Fruit fly (Drosophila melanogaster) whole organism, embryonic: ENCODE measurements around the gene Apoltp.

Source experiments
- Antp ChIP-seq: fragments of 200-800 bp; sonication (Bioruptor generic); optimal IDR thresholded peaks from 3 replicates; lab custom pipeline; 2016; ENCODE audit warnings: missing biosample characterization, missing genetic modification characterization
- Blimp-1 ChIP-seq: fragments of 200-800 bp; sonication (Bioruptor generic); optimal IDR thresholded peaks from 3 replicates; lab custom pipeline; 2018; ENCODE audit warnings: missing biosample characterization, missing genetic modification characterization, mild to moderate bottlenecking, moderate library complexity, missing genetic modification reagents
- CG13296 ChIP-seq: fragments of 200-800 bp; sonication (Bioruptor generic); optimal IDR thresholded peaks from 3 replicates; lab custom pipeline; 2018; ENCODE audit warnings: missing biosample characterization, mild to moderate bottlenecking, missing genetic modification characterization
- CG13424 ChIP-seq: fragments of 200-800 bp; sonication (Bioruptor generic); optimal IDR thresholded peaks from 2 replicates; lab custom pipeline; 2019; ENCODE audit warnings: missing biosample characterization, mild to moderate bottlenecking, missing genetic modification characterization, moderate library complexity
- CG15479 ChIP-seq: fragments of 200-800 bp; sonication (Bioruptor generic); optimal IDR thresholded peaks from 3 replicates; lab custom pipeline; 2019; ENCODE audit warnings: missing biosample characterization, mild to moderate bottlenecking, missing genetic modification characterization, moderate library complexity
- CG17829 ChIP-seq: fragments of 200-800 bp; optimal IDR thresholded peaks from 2 replicates; lab custom pipeline; 2019; ENCODE audit warnings: missing biosample characterization, mild to moderate bottlenecking, missing genetic modification characterization, moderate library complexity
- CG18262 ChIP-seq: fragments of 200-800 bp; optimal IDR thresholded peaks from 3 replicates; lab custom pipeline; 2019; ENCODE audit warnings: missing biosample characterization, mild to moderate bottlenecking, missing genetic modification characterization, moderate library complexity
- CG30431 ChIP-seq: fragments of 200-800 bp; sonication (Bioruptor generic); optimal IDR thresholded peaks from 2 replicates; lab custom pipeline; 2017; ENCODE audit warnings: missing biosample characterization, missing genetic modification characterization
- CG31365 ChIP-seq: fragments of 200-800 bp; sonication (Bioruptor generic); optimal IDR thresholded peaks from 2 replicates; lab custom pipeline; 2018; ENCODE audit warnings: missing biosample characterization, mild to moderate bottlenecking, missing genetic modification characterization
- CG33557 ChIP-seq: fragments of 200-800 bp; sonication (Bioruptor generic); optimal IDR thresholded peaks from 2 replicates; lab custom pipeline; 2019; ENCODE audit warnings: missing biosample characterization, mild to moderate bottlenecking, missing genetic modification characterization, moderate library complexity
- CG34422 ChIP-seq: fragments of 200-800 bp; sonication (Bioruptor generic); IDR thresholded peaks from 3 replicates; pipeline ENCODE4 v1.3.6; 2022; ENCODE audit warnings: missing biosample characterization, missing genetic modification characterization
- CG5245 ChIP-seq: fragments of 200-800 bp; sonication (Bioruptor generic); optimal IDR thresholded peaks from 3 replicates; lab custom pipeline; 2016; ENCODE audit warnings: missing biosample characterization, missing genetic modification characterization
- CG6254 ChIP-seq: fragments of 200-800 bp; sonication (Bioruptor generic); optimal IDR thresholded peaks from 3 replicates; lab custom pipeline; 2017; ENCODE audit warnings: mild to moderate bottlenecking, missing biosample characterization, missing genetic modification reagents, missing genetic modification characterization
- CG7839 ChIP-seq: fragments of 200-800 bp; sonication (Bioruptor generic); optimal IDR thresholded peaks from 3 replicates; lab custom pipeline; 2018; ENCODE audit warnings: missing biosample characterization, mild to moderate bottlenecking, missing genetic modification characterization, moderate library complexity
- CG8290 ChIP-seq, 3 experiments: fragments of 200-800 bp; sonication (Bioruptor generic); optimal IDR thresholded peaks; 2 replicates each; lab custom pipeline; 2016 to 2019; ENCODE audit warnings: missing biosample characterization in 3 of 3, missing genetic modification characterization in 3 of 3, mild to moderate bottlenecking in 2 of 3, moderate library complexity in 1 of 3
- CG9609 ChIP-seq: fragments of 200-800 bp; sonication (Bioruptor generic); optimal IDR thresholded peaks from 3 replicates; lab custom pipeline; 2016; ENCODE audit warnings: missing biosample characterization, missing genetic modification characterization
- CG9932 ChIP-seq: fragments of 200-800 bp; sonication (Bioruptor generic); IDR thresholded peaks from 2 replicates; pipeline ENCODE4 v1.3.6; 2022; ENCODE audit warnings: missing biosample characterization, missing genetic modification characterization
- CkIIα-i1 ChIP-seq: fragments of 200-800 bp; sonication (Bioruptor generic); IDR thresholded peaks from 2 replicates; pipeline ENCODE4 v1.3.6; 2022; ENCODE audit warnings: missing biosample characterization, missing genetic modification characterization
- CoRest ChIP-seq: fragments of 200-800 bp; sonication (Bioruptor generic); optimal IDR thresholded peaks from 3 replicates; lab custom pipeline; 2018; ENCODE audit warnings: missing biosample characterization, mild to moderate bottlenecking, missing genetic modification characterization, moderate library complexity
- D ChIP-seq, 2 experiments: fragments of 200-800 bp in 1 of 2; fragments of >200 bp in 1 of 2; sonication (Bioruptor generic) in 1 of 2; optimal IDR thresholded peaks; 2 replicates in 1 of 2; 3 replicates in 1 of 2; lab custom pipeline; 2017; ENCODE audit warnings: mild to moderate bottlenecking in 1 of 2, missing biosample characterization in 1 of 2, missing genetic modification characterization in 1 of 2, missing genetic modification reagents in 1 of 2
- D19A ChIP-seq: fragments of 200-800 bp; optimal IDR thresholded peaks from 3 replicates; lab custom pipeline; 2019; ENCODE audit warnings: missing biosample characterization, mild to moderate bottlenecking, missing genetic modification characterization, moderate library complexity
- E2f1 ChIP-seq: fragments of 200-800 bp; sonication (Bioruptor generic); IDR thresholded peaks from 2 replicates; pipeline ENCODE4 v1.3.6; 2022; ENCODE audit warnings: missing biosample characterization, missing genetic modification characterization
- HLH4C ChIP-seq: fragments of 200-800 bp; sonication (Bioruptor generic); IDR thresholded peaks from 3 replicates; pipeline ENCODE4 v1.3.6; 2022; ENCODE audit warnings: missing biosample characterization, missing genetic modification characterization; ENCODE audit not compliant: partially characterized antibody
- Neu2 ChIP-seq: fragments of 200-800 bp; sonication (Bioruptor generic); optimal IDR thresholded peaks from 3 replicates; lab custom pipeline; 2016; ENCODE audit warnings: missing biosample characterization, missing genetic modification characterization, borderline replicate concordance
- Nf-YB ChIP-seq: fragments of 200-800 bp; sonication (Bioruptor generic); optimal IDR thresholded peaks from 3 replicates; lab custom pipeline; 2019; ENCODE audit warnings: missing biosample characterization, mild to moderate bottlenecking, missing genetic modification characterization, moderate library complexity
- Spps ChIP-seq: fragments of 200-800 bp; sonication (Bioruptor generic); optimal IDR thresholded peaks from 2 replicates; lab custom pipeline; 2018; ENCODE audit warnings: missing biosample characterization, mild to moderate bottlenecking, missing genetic modification characterization
- bsh ChIP-seq, 2 experiments: fragments of 200-800 bp; sonication (Bioruptor generic); optimal IDR thresholded peaks; 2 replicates each; lab custom pipeline; 2017 to 2018; ENCODE audit warnings: mild to moderate bottlenecking in 2 of 2, missing biosample characterization in 2 of 2, missing genetic modification characterization in 2 of 2, moderate library complexity in 1 of 2
- ci ChIP-seq: fragments of 200-800 bp; sonication (Bioruptor generic); IDR thresholded peaks from 3 replicates; pipeline ENCODE4 v1.3.6; 2022; ENCODE audit warnings: missing biosample characterization, missing genetic modification characterization
- corto ChIP-seq: fragments of 200-800 bp; sonication (Bioruptor generic); optimal IDR thresholded peaks from 2 replicates; lab custom pipeline; 2016; ENCODE audit warnings: missing biosample characterization, mild to moderate bottlenecking, missing genetic modification characterization, moderate library complexity
- da ChIP-seq: fragments of 200-800 bp; sonication (Bioruptor generic); optimal IDR thresholded peaks from 2 replicates; lab custom pipeline; 2016; ENCODE audit warnings: missing biosample characterization, missing genetic modification characterization
- disco-r ChIP-seq: fragments of 200-800 bp; sonication (Bioruptor generic); optimal IDR thresholded peaks from 2 replicates; lab custom pipeline; 2016; ENCODE audit warnings: missing biosample characterization, missing genetic modification characterization
- dysf ChIP-seq: fragments of 200-800 bp; sonication (Bioruptor generic); IDR thresholded peaks from 3 replicates; pipeline ENCODE4 v1.3.6; 2022; ENCODE audit warnings: missing biosample characterization, missing genetic modification characterization
- eyg ChIP-seq: fragments of 200-800 bp; sonication (Bioruptor generic); optimal IDR thresholded peaks from 3 replicates; lab custom pipeline; 2016; ENCODE audit warnings: missing biosample characterization, missing genetic modification characterization
- grn ChIP-seq: fragments of 200-800 bp; sonication (Bioruptor generic); optimal IDR thresholded peaks from 3 replicates; lab custom pipeline; 2017; ENCODE audit warnings: missing biosample characterization, missing genetic modification characterization
- hbn ChIP-seq: fragments of 200-800 bp; sonication (Bioruptor generic); IDR thresholded peaks from 2 replicates; pipeline ENCODE4 v1.3.6; 2022; ENCODE audit warnings: missing biosample characterization, missing genetic modification characterization; ENCODE audit not compliant: partially characterized antibody
- insv ChIP-seq, 2 experiments: fragments of 200-800 bp; sonication (Bioruptor generic); optimal IDR thresholded peaks; 3 replicates each; lab custom pipeline; 2016 to 2018; ENCODE audit warnings: missing biosample characterization in 2 of 2, missing genetic modification characterization in 2 of 2
- ken ChIP-seq: fragments of 200-800 bp; sonication (Bioruptor generic); IDR thresholded peaks from 3 replicates; pipeline ENCODE4 v1.3.6; 2022; ENCODE audit warnings: missing biosample characterization, missing genetic modification characterization
- lov ChIP-seq, 2 experiments: fragments of 200-800 bp in 1 of 2; fragments of >200 bp in 1 of 2; sonication (Bioruptor generic) in 1 of 2; IDR thresholded peaks in 1 of 2; optimal IDR thresholded peaks in 1 of 2; 2 replicates in 1 of 2; 3 replicates in 1 of 2; pipeline versions ENCODE4 v1.3.6 to Lab custom; 2017 to 2022; ENCODE audit warnings: missing biosample characterization in 1 of 2, missing genetic modification characterization in 1 of 2
- pan ChIP-seq, 4 experiments: fragments of >200 bp in 3 of 4; fragments of 200-800 bp in 1 of 4; sonication (Bioruptor generic) in 1 of 4; optimal IDR thresholded peaks in 3 of 4; IDR thresholded peaks in 1 of 4; 2 replicates each; pipeline versions ENCODE4 v1.3.6 to Lab custom; 2017 to 2022; ENCODE audit warnings: missing biosample characterization in 2 of 4, missing genetic modification characterization in 2 of 4, mixed read lengths in 1 of 4
- pnt ChIP-seq: fragments of 200-800 bp; sonication (Bioruptor generic); optimal IDR thresholded peaks from 3 replicates; lab custom pipeline; 2016; ENCODE audit warnings: missing biosample characterization, missing genetic modification characterization
- prd ChIP-seq, 3 experiments: fragments of >200 bp in 2 of 3; fragments of 200-800 bp in 1 of 3; sonication (Bioruptor generic) in 1 of 3; optimal IDR thresholded peaks in 2 of 3; IDR thresholded peaks in 1 of 3; 2 replicates in 2 of 3; 3 replicates in 1 of 3; pipeline versions ENCODE4 v1.3.6 to Lab custom; 2017 to 2022; ENCODE audit warnings: missing biosample characterization in 1 of 3, missing genetic modification characterization in 1 of 3
- tio ChIP-seq: fragments of 200-800 bp; sonication (Bioruptor generic); optimal IDR thresholded peaks from 2 replicates; lab custom pipeline; 2017; ENCODE audit warnings: missing biosample characterization, missing genetic modification characterization, inconsistent platforms
- trem ChIP-seq: fragments of 200-800 bp; optimal IDR thresholded peaks from 3 replicates; lab custom pipeline; 2019; ENCODE audit warnings: missing biosample characterization, mild to moderate bottlenecking, missing genetic modification characterization, moderate library complexity
- twi ChIP-seq: fragments of 200-800 bp; optimal IDR thresholded peaks from 2 replicates; lab custom pipeline; 2019; ENCODE audit warnings: missing biosample characterization, mild to moderate bottlenecking, missing genetic modification characterization, moderate library complexity
- unpg ChIP-seq: fragments of 200-800 bp; sonication (Bioruptor generic); optimal IDR thresholded peaks from 3 replicates; lab custom pipeline; 2018; ENCODE audit warnings: missing biosample characterization, mild to moderate bottlenecking, missing genetic modification characterization, moderate library complexity
- wek ChIP-seq: fragments of 200-800 bp; sonication (Bioruptor generic); optimal IDR thresholded peaks from 3 replicates; lab custom pipeline; 2018; ENCODE audit warnings: missing biosample characterization, mild to moderate bottlenecking, missing genetic modification characterization, moderate library complexity
- zfh2 ChIP-seq: fragments of 200-800 bp; sonication (Bioruptor generic); optimal IDR thresholded peaks from 2 replicates; lab custom pipeline; 2016; ENCODE audit warnings: missing biosample characterization, missing genetic modification characterization

The Apoltp gene

dm6 chr2L:9585942-9586341, 48.0 kb upstream of the Apoltp start (continued):
- TF ChIP-seq CG15479 (GFP tag; lab: Kevin White, UChicago) (no peak), CG9932 (GFP tag; lab: Robert Waterston, UW) (no peak), ken (GFP tag; lab: Robert Waterston, UW) (no peak), CG33557 (peak; percentile 2), trem (tag; lab: Kevin White, UChicago) (peak; percentile 36), CG9609 (GFP tag; lab: Kevin White, UChicago) (no peak), disco-r (GFP tag; lab: Kevin White, UChicago) (no peak), da (GFP tag; lab: Kevin White, UChicago) (no peak), E2f1 (peak; percentile 15; the same call in 1 of the 2 replicates), CG13424 (tag; lab: Kevin White, UChicago) (peak; percentile 26), Blimp-1 (GFP tag; lab: Kevin White, UChicago) (peak; percentile 61), D (optimal IDR thresholded peaks at IDR 0.05; lab: Kevin White, UChicago) (no peak), D (GFP tag; optimal IDR thresholded peaks at IDR 0.05; lab: Kevin White, UChicago) (peak; percentile 21), CG17829 (peak; percentile 78), CoRest (tag; lab: Kevin White, UChicago) (peak; percentile 8), grn (GFP tag; lab: Kevin White, UChicago) (no peak), D19A (peak; percentile 32), prd (optimal IDR thresholded peaks at IDR 0.05; lab: Kevin White, UChicago) (no peak), prd (GFP tag; IDR thresholded peaks at IDR 0.05; lab: Robert Waterston, UW) (peak; percentile 60; the same call in 1 of the 3 replicates), pan (optimal IDR thresholded peaks at IDR 0.05; lab: Kevin White, UChicago) (no peak), pan (GFP tag; optimal IDR thresholded peaks at IDR 0.05 in 1 of 2, IDR thresholded peaks at IDR 0.05 in 1 of 2) (no peak), CG6254 (GFP tag; lab: Kevin White, UChicago) (peak; percentile 36), CG13296 (GFP tag; lab: Kevin White, UChicago) (no peak), CG18262 (tag; lab: Kevin White, UChicago) (peak; percentile 79), hbn (GFP tag; lab: Robert Waterston, UW) (no peak), Neu2 (GFP tag; lab: Kevin White, UChicago) (no peak), zfh2 (GFP tag; lab: Kevin White, UChicago) (no peak), dysf (no peak), wek (GFP tag; lab: Kevin White, UChicago) (no peak), insv (GFP tag; optimal IDR thresholded peaks at IDR 0.05; lab: Kevin White, UChicago) (no peak), ci (0 out of 3 replicates have a peak, but pooled peaks have one; percentile 22), Spps (tag; lab: Kevin White, UChicago) (peak; percentile 49), CG30431 (no peak), twi (tag; lab: Kevin White, UChicago) (peak; percentile 10), CG31365 (tag; lab: Kevin White, UChicago) (no peak), lov (optimal IDR thresholded peaks at IDR 0.05; lab: Kevin White, UChicago) (no peak), lov (GFP tag; IDR thresholded peaks at IDR 0.05; lab: Robert Waterston, UW) (no peak), unpg (GFP tag; lab: Kevin White, UChicago) (peak; percentile 12), CG8290 (GFP tag; optimal IDR thresholded peaks at IDR 0.05; lab: Kevin White, UChicago) (peak; percentile 1), CG8290 (tag; optimal IDR thresholded peaks at IDR 0.05; lab: Kevin White, UChicago) (no peak), CG34422 (GFP tag; lab: Robert Waterston, UW) (no peak; the same call in 2 of the 3 replicates), tio (no peak), eyg (no peak), CG5245 (GFP tag; lab: Kevin White, UChicago) (no peak), corto (GFP tag; lab: Kevin White, UChicago) (no peak), Nf-YB (GFP tag; lab: Kevin White, UChicago) (peak; percentile 35), CG7839 (tag; lab: Kevin White, UChicago) (peak; percentile 39), CkIIα-i1 (no peak), bsh (GFP tag; optimal IDR thresholded peaks at IDR 0.05; lab: Kevin White, UChicago) (peak in 1 of 2 experiments; percentile 53), Antp (GFP tag; lab: Kevin White, UChicago) (no peak), pnt (GFP tag; lab: Kevin White, UChicago) (no peak), HLH4C (GFP tag; lab: Robert Waterston, UW) (no peak)
